Worm (Caenorhabditis elegans) whole organism, L1 larva: ENCODE results near the gene nmr-2.

ENCODE experiments used
- C04F5.9 ChIP-seq: sonication (generic microtip); optimal IDR thresholded peaks from 2 replicates; lab custom pipeline; 2016; ENCODE audit warnings: missing genetic modification characterization, missing compliant biosample characterization
- C16A3.4 ChIP-seq: fragments of 150-350 bp; optimal IDR thresholded peaks from 2 replicates; lab custom pipeline; 2014; ENCODE audit warnings: missing biosample characterization, missing genetic modification characterization
- Y116A8C.19 ChIP-seq: sonication (generic microtip); optimal IDR thresholded peaks from 2 replicates; lab custom pipeline; 2016; ENCODE audit warnings: missing compliant biosample characterization, missing genetic modification characterization, borderline replicate concordance
- alr-1 ChIP-seq: fragments of 200-800 bp; sonication (Bioruptor generic); optimal IDR thresholded peaks from 2 replicates; lab custom pipeline; 2018; ENCODE audit warnings: borderline replicate concordance, mild to moderate bottlenecking, missing genetic modification characterization, missing compliant biosample characterization
- aly-2 ChIP-seq: fragments of 150-350 bp; optimal IDR thresholded peaks from 2 replicates; lab custom pipeline; 2014; ENCODE audit warnings: missing biosample characterization, missing genetic modification characterization
- dpl-1 ChIP-seq, 3 experiments: fragments of 150-350 bp in 2 of 3; sonication (generic microtip) in 1 of 3; optimal IDR thresholded peaks; 2 replicates each; lab custom pipeline; 2014 to 2017; ENCODE audit warnings: missing biosample characterization in 3 of 3, missing genetic modification characterization in 3 of 3, missing genetic modification reagents in 3 of 3
- efl-1 ChIP-seq, 4 experiments: fragments of 150-350 bp; optimal IDR thresholded peaks in 3 of 4; peaks in 1 of 4; 1 replicate in 1 of 4; 2 replicates in 3 of 4; lab custom pipeline; 2014; ENCODE audit warnings: missing biosample characterization in 2 of 4, missing genetic modification characterization in 2 of 4, missing genetic modification reagents in 2 of 4
- efl-3 ChIP-seq: fragments of 200-800 bp; sonication (Bioruptor generic); optimal IDR thresholded peaks from 2 replicates; lab custom pipeline; 2018; ENCODE audit warnings: mild to moderate bottlenecking, missing genetic modification characterization, missing compliant biosample characterization
- egl-13 ChIP-seq: sonication (generic microtip); optimal IDR thresholded peaks from 2 replicates; lab custom pipeline; 2016; ENCODE audit warnings: missing genotype, missing genetic modification reagents, missing genetic modification characterization, missing compliant biosample characterization
- ets-5 ChIP-seq: fragments of 200-800 bp; sonication (Bioruptor generic); IDR thresholded peaks from 2 replicates; pipeline ENCODE4 v1.3.6; 2022; ENCODE audit warnings: missing genetic modification characterization, missing compliant biosample characterization
- fkh-10 ChIP-seq: sonication (generic microtip); optimal IDR thresholded peaks from 2 replicates; lab custom pipeline; 2017; ENCODE audit warnings: missing biosample characterization, missing genetic modification reagents, missing genetic modification characterization
- fkh-4 ChIP-seq: sonication (generic microtip); optimal IDR thresholded peaks from 2 replicates; lab custom pipeline; 2016; ENCODE audit warnings: missing compliant biosample characterization, missing genetic modification characterization, borderline replicate concordance
- hlh-17 ChIP-seq: fragments of 200-800 bp; sonication (Bioruptor generic); optimal IDR thresholded peaks from 2 replicates; lab custom pipeline; 2018; ENCODE audit warnings: missing genetic modification characterization, mild to moderate bottlenecking, missing compliant biosample characterization, moderate library complexity, borderline replicate concordance
- hpl-2 ChIP-seq: fragments of 150-350 bp; optimal IDR thresholded peaks from 2 replicates; lab custom pipeline; 2014; ENCODE audit warnings: missing biosample characterization, missing genetic modification reagents, missing genetic modification characterization
- isw-1 ChIP-seq: fragments of 200-800 bp; sonication (Bioruptor generic); IDR thresholded peaks from 2 replicates; pipeline ENCODE4 v1.3.6; 2022; ENCODE audit warnings: missing genetic modification characterization, missing compliant biosample characterization
- lin-15B ChIP-seq: fragments of 150-350 bp; sonication (generic microtip); optimal IDR thresholded peaks from 3 replicates; lab custom pipeline; 2014; ENCODE audit warnings: missing biosample characterization, missing genetic modification characterization
- lin-39 ChIP-seq: fragments of 150-350 bp; optimal IDR thresholded peaks from 2 replicates; lab custom pipeline; 2014; ENCODE audit warnings: missing biosample characterization, missing genetic modification reagents, missing genetic modification characterization
- mep-1 ChIP-seq: fragments of 150-350 bp; optimal IDR thresholded peaks from 2 replicates; lab custom pipeline; 2014; ENCODE audit warnings: missing biosample characterization, missing genetic modification characterization
- nhr-11 ChIP-seq: fragments of 150-350 bp; optimal IDR thresholded peaks from 2 replicates; lab custom pipeline; 2014; ENCODE audit warnings: missing biosample characterization, missing genetic modification characterization
- nhr-12 ChIP-seq: sonication (generic microtip); optimal IDR thresholded peaks from 2 replicates; lab custom pipeline; 2017; ENCODE audit warnings: missing biosample characterization, missing genetic modification characterization
- nhr-19 ChIP-seq: fragments of 200-800 bp; sonication (Bioruptor generic); conservative IDR thresholded peaks from 2 replicates; pipeline ENCODE4 v1.3.6; 2022; ENCODE audit warnings: missing genetic modification characterization, missing compliant biosample characterization
- nhr-20 ChIP-seq: sonication (generic microtip); optimal IDR thresholded peaks from 2 replicates; lab custom pipeline; 2016; ENCODE audit warnings: mild to moderate bottlenecking, missing genetic modification characterization, missing compliant biosample characterization
- nhr-71 ChIP-seq: sonication (generic microtip); optimal IDR thresholded peaks from 2 replicates; lab custom pipeline; 2016; ENCODE audit warnings: mild to moderate bottlenecking, missing genetic modification characterization, moderate library complexity, missing compliant biosample characterization
- nhr-77 ChIP-seq: fragments of 150-350 bp; optimal IDR thresholded peaks from 2 replicates; lab custom pipeline; 2014; ENCODE audit warnings: missing biosample characterization, missing genetic modification characterization
- nhr-85 ChIP-seq: sonication (generic microtip); peaks from one replicate; lab custom pipeline; 2016; ENCODE audit warnings: missing genetic modification characterization, inconsistent platforms, missing compliant biosample characterization
- rnt-1 ChIP-seq: sonication (generic microtip); optimal IDR thresholded peaks from 2 replicates; lab custom pipeline; 2016; ENCODE audit warnings: mild to moderate bottlenecking, missing genetic modification characterization, moderate library complexity, missing compliant biosample characterization
- skn-1 ChIP-seq: fragments of 150-350 bp; optimal IDR thresholded peaks from 2 replicates; lab custom pipeline; 2014; ENCODE audit warnings: missing biosample characterization, missing genetic modification characterization
- snpc-4 ChIP-seq: fragments of 150-350 bp; optimal IDR thresholded peaks from 2 replicates; lab custom pipeline; 2014; ENCODE audit warnings: missing biosample characterization, missing genetic modification characterization
- snu-23 ChIP-seq: sonication (generic microtip); optimal IDR thresholded peaks from 2 replicates; lab custom pipeline; 2016; ENCODE audit warnings: missing genetic modification characterization, missing compliant biosample characterization
- sup-37 ChIP-seq: fragments of 200-800 bp; sonication (Bioruptor generic); optimal IDR thresholded peaks from 2 replicates; lab custom pipeline; 2018; ENCODE audit warnings: mild to moderate bottlenecking, missing genetic modification characterization, missing compliant biosample characterization
- tlp-1 ChIP-seq: fragments of 150-350 bp; optimal IDR thresholded peaks from 2 replicates; lab custom pipeline; 2014; ENCODE audit warnings: missing biosample characterization, missing genetic modification characterization
- unc-30 ChIP-seq: sonication (generic microtip); optimal IDR thresholded peaks from 2 replicates; lab custom pipeline; 2017; ENCODE audit warnings: missing biosample characterization, missing genetic modification characterization
- unc-86 ChIP-seq: sonication (generic microtip); optimal IDR thresholded peaks from 2 replicates; lab custom pipeline; 2016; ENCODE audit warnings: missing genetic modification characterization, missing compliant biosample characterization
- unc-98 ChIP-seq: fragments of 200-800 bp; sonication (Bioruptor generic); IDR thresholded peaks from 2 replicates; pipeline ENCODE4 v1.3.6; 2022; ENCODE audit warnings: missing genetic modification characterization, missing compliant biosample characterization

The nmr-2 gene

DNA sequence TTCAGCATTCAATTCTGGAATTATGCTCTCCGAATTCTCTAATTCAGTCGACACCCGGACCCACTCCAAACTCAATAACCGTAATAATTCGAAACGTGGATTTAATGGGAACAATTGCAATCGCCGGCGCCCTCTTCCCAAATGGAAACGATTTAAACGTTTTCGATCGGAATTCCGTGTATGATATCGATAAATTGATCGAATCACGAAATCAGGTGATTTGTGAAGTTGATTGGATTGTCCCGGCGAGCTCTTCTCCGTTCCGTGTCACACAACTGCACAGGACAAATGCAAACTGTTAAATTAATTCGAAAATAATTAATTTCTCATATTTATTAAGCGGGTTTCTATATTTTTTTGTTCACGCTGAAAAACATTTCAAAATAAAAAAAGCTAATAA, 44.4 kb upstream of the nmr-2 start, which contains the start of gene C25D7.16:
TSS of gene C25D7.16 (plus strand) at position 301 of the 400 bp plus-strand sequence.
- no peak for TF ChIP-seq Y116A8C.19
- no peak for TF ChIP-seq efl-1 (optimal IDR thresholded peaks at IDR 0.05; lab: Kevin White, UChicago)
- TF ChIP-seq efl-1 (GFP tag; optimal IDR thresholded peaks at IDR 0.05 in 1 of 2; lab: Kevin White, UChicago) = peak in 1 of 2 experiments; percentile 49

DNA sequence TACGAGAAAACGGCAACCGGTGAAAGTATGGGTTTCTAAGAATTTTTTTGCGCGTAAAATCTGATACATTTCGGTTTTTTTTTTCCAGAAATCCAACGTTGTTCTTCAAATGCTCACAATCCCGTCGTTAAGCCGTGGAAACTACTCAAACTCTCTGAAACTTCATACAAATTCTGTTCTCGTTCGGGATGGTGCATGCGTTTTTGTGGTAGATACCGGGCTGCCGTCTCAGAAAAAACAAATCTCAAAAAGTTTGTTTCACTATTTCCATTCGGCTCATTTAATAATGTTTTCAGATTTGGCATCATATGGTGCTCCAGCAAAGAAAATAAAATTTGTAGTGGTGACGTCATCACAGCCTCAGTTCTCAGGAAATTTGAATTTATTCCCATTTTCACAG, 43.3 kb upstream of the nmr-2 start:
- TF ChIP-seq hpl-2 (GFP tag; lab: Kevin White, UChicago) = no peak
- TF ChIP-seq skn-1 (tag; lab: Kevin White, UChicago) = no peak
- TF ChIP-seq efl-3 (GFP tag; lab: Kevin White, UChicago) = no peak
- TF ChIP-seq tlp-1 = no peak
- no peak for TF ChIP-seq lin-15B (tag; lab: Kevin White, UChicago)
- TF ChIP-seq nhr-71 = no peak
- TF ChIP-seq C04F5.9 (tag; lab: Kevin White, UChicago) = no peak

ce11 chrV:15052368-15052767, 40.9 kb upstream of the nmr-2 start, which contains the start of the genes fbxa-82 and C25D7.5:
Gene fbxa-82, minus strand, starts transcription at chrV:15052530.
Gene C25D7.5, plus strand, starts transcription at chrV:15052650.
- TF ChIP-seq skn-1 (tag; lab: Kevin White, UChicago) (no peak), ets-5 (no peak), snpc-4 (tag; lab: Kevin White, UChicago) (no peak), fkh-10 (no peak), aly-2 (tag; lab: Kevin White, UChicago) (no peak), unc-98 (no peak), lin-39 (tag; lab: Kevin White, UChicago) (no peak), efl-3 (GFP tag; lab: Kevin White, UChicago) (no peak), alr-1 (no peak), nhr-11 (tag; lab: Kevin White, UChicago) (no peak), fkh-4 (tag; lab: Kevin White, UChicago) (no peak), hlh-17 (GFP tag; lab: Kevin White, UChicago) (no peak), nhr-20 (tag; lab: Kevin White, UChicago) (no peak), C16A3.4 (tag; lab: Kevin White, UChicago) (no peak), nhr-12 (no peak), nhr-19 (GFP tag; lab: Robert Waterston, UW) (no peak), unc-86 (tag; lab: Kevin White, UChicago) (no peak)
- TF ChIP-seq, all 84 proteins: peak for 0

- no peak for TF ChIP-seq egl-13 (tag; lab: Kevin White, UChicago)
- TF ChIP-seq sup-37 (GFP tag; lab: Kevin White, UChicago) = no peak
- TF ChIP-seq mep-1 (tag; lab: Kevin White, UChicago) = no peak
- no peak for TF ChIP-seq hpl-2 (GFP tag; lab: Kevin White, UChicago)
- TF ChIP-seq unc-30 (tag; lab: Kevin White, UChicago) = no peak
- TF ChIP-seq nhr-11 (tag; lab: Kevin White, UChicago) = no peak
- TF ChIP-seq isw-1 (GFP tag; lab: Robert Waterston, UW) = no peak
- no peak for TF ChIP-seq rnt-1 (tag; lab: Kevin White, UChicago)
Observed at ce11 chrV:15051720-15052119, 40.3 kb upstream of the nmr-2 start.

ce11 chrV:15048107-15048506, 36.6 kb upstream of the nmr-2 start, which contains the start of gene sdc-3:
Gene sdc-3, minus strand, starts transcription at chrV:15048207.
- TF ChIP-seq dpl-1 (GFP tag; optimal IDR thresholded peaks at IDR 0.05; lab: Kevin White, UChicago) = peak in 2 of 3 experiments; percentile 14 to 46
- no peak for TF ChIP-seq nhr-77 (tag; lab: Kevin White, UChicago)
- no peak for TF ChIP-seq skn-1 (tag; lab: Kevin White, UChicago)
- no peak for TF ChIP-seq efl-3 (GFP tag; lab: Kevin White, UChicago)
- TF ChIP-seq efl-1 (optimal IDR thresholded peaks at IDR 0.05; lab: Kevin White, UChicago) = peak; percentile 1 to 39
- TF ChIP-seq efl-1 (GFP tag; optimal IDR thresholded peaks at IDR 0.05 in 1 of 2; lab: Kevin White, UChicago) = peak in 1 of 2 experiments; percentile 29
- peak; percentile 47 for TF ChIP-seq nhr-85 (tag; lab: Kevin White, UChicago)
- no peak for TF ChIP-seq snu-23 (GFP tag; lab: Kevin White, UChicago)
- TF ChIP-seq, all 84 proteins: peak for 3
